Fruit fly (Drosophila melanogaster): Measurements from ENCODE around the gene Ibf1.
A peak's percentile ranks its signal among the peaks of the same experiment; 100 is the strongest.

The Ibf1 gene

DNA sequence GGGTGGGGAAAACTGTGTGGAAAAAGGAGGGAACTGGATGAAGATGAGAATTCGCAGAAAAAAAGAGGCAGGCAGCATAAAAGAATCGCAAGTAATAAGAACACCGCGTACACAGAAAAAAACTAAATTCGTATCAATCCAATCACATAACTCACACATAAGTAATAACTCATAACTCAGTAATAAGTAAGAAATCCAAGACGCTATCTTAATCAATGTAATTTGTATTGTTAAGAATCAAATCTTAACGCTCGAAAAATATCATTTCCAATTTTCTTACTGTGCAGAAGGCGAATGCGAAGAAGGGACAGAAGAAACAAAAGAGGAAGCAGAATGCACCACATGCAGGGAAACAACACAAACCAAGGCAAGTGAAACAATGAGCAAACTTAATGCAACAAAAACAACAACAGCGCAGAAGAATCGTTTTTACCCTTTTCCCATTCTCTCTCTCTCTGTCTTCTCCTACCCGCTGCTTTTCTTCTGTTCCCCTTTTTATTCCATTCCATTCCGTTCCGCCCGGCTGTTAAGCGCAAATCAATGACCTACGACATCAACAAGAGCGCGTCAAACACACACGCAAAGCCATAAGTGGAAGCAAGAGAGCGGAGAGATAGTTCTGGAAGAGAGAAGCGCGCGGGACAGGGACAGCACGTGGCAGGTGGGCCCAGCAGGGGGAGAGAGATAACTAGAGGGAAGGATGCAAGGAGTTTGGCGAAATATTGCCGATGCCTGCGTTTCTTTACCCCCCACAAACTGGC lies 29.5 kb upstream of the Ibf1 start (continued):
- TF ChIP-seq stwl (tag; optimal IDR thresholded peaks at IDR 0.05), result peak; percentile 55
- peak; percentile 95 for TF ChIP-seq Drgx (GFP tag; IDR thresholded peaks at IDR 0.05)
- TF ChIP-seq HLH54F (GFP tag; optimal IDR thresholded peaks at IDR 0.05), result peak; percentile 57
- peak; percentile 49 for TF ChIP-seq caup (GFP tag; optimal IDR thresholded peaks at IDR 0.05; ENCODE audit: severe bottlenecking)
- TF ChIP-seq Side (GFP tag; optimal IDR thresholded peaks at IDR 0.05), result peak; percentile 88
- TF ChIP-seq CG8924 (tag; optimal IDR thresholded peaks at IDR 0.05), result peak; percentile 82
- peak; percentile 72 for TF ChIP-seq bcd (GFP tag; optimal IDR thresholded peaks at IDR 0.05)
- no peak for TF ChIP-seq bowl (GFP tag; IDR thresholded peaks at IDR 0.05)
- peak; percentile 68 for TF ChIP-seq ATbp (GFP tag; optimal IDR thresholded peaks at IDR 0.05)
- TF ChIP-seq Mad (GFP tag; optimal IDR thresholded peaks at IDR 0.05), result peak; percentile 55
- TF ChIP-seq oc (tag; optimal IDR thresholded peaks at IDR 0.05), result peak; percentile 26
- peak; percentile 92 for TF ChIP-seq pnt (GFP tag; optimal IDR thresholded peaks at IDR 0.05)
- TF ChIP-seq pros (GFP tag; optimal IDR thresholded peaks at IDR 0.05), result peak; percentile 93
- peak; percentile 65 for TF ChIP-seq CG9437 (GFP tag; optimal IDR thresholded peaks at IDR 0.05)
- peak; percentile 58 for TF ChIP-seq CG6813 (GFP tag; optimal IDR thresholded peaks at IDR 0.05)
- peak; percentile 7 to 8 for TF ChIP-seq insv (GFP tag; optimal IDR thresholded peaks at IDR 0.05)
- peak; percentile 26 for TF ChIP-seq Hmx (GFP tag; optimal IDR thresholded peaks at IDR 0.05)
- peak; percentile 83 for TF ChIP-seq CG4424 (GFP tag; optimal IDR thresholded peaks at IDR 0.05)
- TF ChIP-seq CG8478 (optimal IDR thresholded peaks at IDR 0.05), result no peak
- no peak for TF ChIP-seq cad (GFP tag; optimal IDR thresholded peaks at IDR 0.05)
- TF ChIP-seq Doc2 (GFP tag; IDR thresholded peaks at IDR 0.05), result no peak
- TF ChIP-seq Sox102F (GFP tag; optimal IDR thresholded peaks at IDR 0.05), result peak; percentile 82
- TF ChIP-seq CG17361 (GFP tag; IDR thresholded peaks at IDR 0.05), result peak; percentile 89
- peak; percentile 83 for TF ChIP-seq CG18599 (GFP tag; optimal IDR thresholded peaks at IDR 0.05)
- peak; percentile 70 for TF ChIP-seq gcm (GFP tag; optimal IDR thresholded peaks at IDR 0.05)
- TF ChIP-seq gfzf (GFP tag; optimal IDR thresholded peaks at IDR 0.05), result no peak
- peak; percentile 67 for TF ChIP-seq maf-S (GFP tag; optimal IDR thresholded peaks at IDR 0.05)
- no peak; the same call in 1 of the 2 replicates for TF ChIP-seq CG14014 (GFP tag; IDR thresholded peaks at IDR 0.05)
- TF ChIP-seq crp (GFP tag; optimal IDR thresholded peaks at IDR 0.05), result peak in 1 of 2 experiments; percentile 30
- no peak for TF ChIP-seq disco-r (GFP tag; optimal IDR thresholded peaks at IDR 0.05)
- peak; percentile 61 for TF ChIP-seq Dad (GFP tag; optimal IDR thresholded peaks at IDR 0.05)
- peak; percentile 49 for TF ChIP-seq E2f2 (GFP tag; IDR thresholded peaks at IDR 0.05)
- TF ChIP-seq hbn (GFP tag; IDR thresholded peaks at IDR 0.05; ENCODE audit: partially characterized antibody), result no peak
- TF ChIP-seq pfk (GFP tag; optimal IDR thresholded peaks at IDR 0.05), result peak; percentile 99
- peak; percentile 8 for TF ChIP-seq CG13296 (GFP tag; optimal IDR thresholded peaks at IDR 0.05)
- peak; percentile 59 for TF ChIP-seq CG12659 (GFP tag; optimal IDR thresholded peaks at IDR 0.05)
- TF ChIP-seq HmgZ (tag; optimal IDR thresholded peaks at IDR 0.05), result peak; percentile 43
- no peak for TF ChIP-seq Dip2 (GFP tag; IDR thresholded peaks at IDR 0.05)
- TF ChIP-seq Chrac-16 (GFP tag; optimal IDR thresholded peaks at IDR 0.05), result peak; percentile 81
- TF ChIP-seq wek (GFP tag; optimal IDR thresholded peaks at IDR 0.05), result no peak
- TF ChIP-seq MTF-1 (GFP tag; optimal IDR thresholded peaks at IDR 0.05; ENCODE audit: borderline replicate concordance), result peak; percentile 13
- no peak for TF ChIP-seq CG3726 (GFP tag; IDR thresholded peaks at IDR 0.05)
- TF ChIP-seq kni (GFP tag; optimal IDR thresholded peaks at IDR 0.05), result peak; percentile 83
- peak; percentile 49 for TF ChIP-seq cato (GFP tag; optimal IDR thresholded peaks at IDR 0.05; ENCODE audit: borderline replicate concordance)
- no peak for TF ChIP-seq CG34224 (GFP tag; IDR thresholded peaks at IDR 0.05; ENCODE audit: partially characterized antibody)
- TF ChIP-seq nom (GFP tag; optimal IDR thresholded peaks at IDR 0.05), result peak; percentile 98
- TF ChIP-seq Dek (tag; optimal IDR thresholded peaks at IDR 0.05), result no peak
- TF ChIP-seq CG8281 (tag; optimal IDR thresholded peaks at IDR 0.05), result no peak
